Fruit fly (Drosophila melanogaster) whole organism, embryonic: ENCODE measurements around the gene Snx17.

Experiments used
- Adf1 ChIP-seq: fragments of 200-800 bp; sonication (Bioruptor generic); IDR thresholded peaks from 2 replicates; pipeline ENCODE4 v1.3.6; 2022; ENCODE audit warnings: missing biosample characterization, missing genetic modification characterization
- B-H2 ChIP-seq: fragments of 200-800 bp; sonication (Bioruptor generic); optimal IDR thresholded peaks from 2 replicates; lab custom pipeline; 2018; ENCODE audit warnings: missing biosample characterization, mild to moderate bottlenecking, missing genetic modification characterization
- Bdp1 ChIP-seq: fragments of 200-800 bp; sonication (Bioruptor generic); optimal IDR thresholded peaks from 3 replicates; lab custom pipeline; 2016; ENCODE audit warnings: missing biosample characterization, missing genetic modification characterization
- CG10147 ChIP-seq: fragments of 200-800 bp; sonication (Bioruptor generic); optimal IDR thresholded peaks from 2 replicates; lab custom pipeline; 2019; ENCODE audit warnings: missing biosample characterization, mild to moderate bottlenecking, missing genetic modification characterization, moderate library complexity
- CG10959 ChIP-seq: fragments of 200-800 bp; sonication (Bioruptor generic); IDR thresholded peaks from 2 replicates; pipeline ENCODE4 v1.3.6; 2022; ENCODE audit warnings: missing biosample characterization, missing genetic modification characterization
- CG11696 ChIP-seq: fragments of 200-800 bp; sonication (Bioruptor generic); IDR thresholded peaks from 2 replicates; pipeline ENCODE4 v1.3.6; 2022; ENCODE audit warnings: missing biosample characterization, missing genetic modification characterization
- CG13424 ChIP-seq: fragments of 200-800 bp; sonication (Bioruptor generic); optimal IDR thresholded peaks from 2 replicates; lab custom pipeline; 2019; ENCODE audit warnings: missing biosample characterization, mild to moderate bottlenecking, missing genetic modification characterization, moderate library complexity
- CG15479 ChIP-seq: fragments of 200-800 bp; sonication (Bioruptor generic); optimal IDR thresholded peaks from 3 replicates; lab custom pipeline; 2019; ENCODE audit warnings: missing biosample characterization, mild to moderate bottlenecking, missing genetic modification characterization, moderate library complexity
- CG1602 ChIP-seq: fragments of 200-800 bp; sonication (Bioruptor generic); optimal IDR thresholded peaks from 3 replicates; lab custom pipeline; 2016; ENCODE audit warnings: missing biosample characterization, missing genetic modification characterization
- CG16863 ChIP-seq: fragments of 200-800 bp; sonication (Bioruptor generic); optimal IDR thresholded peaks from 3 replicates; lab custom pipeline; 2016; ENCODE audit warnings: missing biosample characterization, missing genetic modification characterization
- CG17612 ChIP-seq: fragments of 200-800 bp; sonication (Bioruptor generic); IDR thresholded peaks from 2 replicates; pipeline ENCODE4 v1.3.6; 2022; ENCODE audit warnings: missing biosample characterization, missing genetic modification characterization
- CG1792 ChIP-seq: fragments of 200-800 bp; sonication (Bioruptor generic); optimal IDR thresholded peaks from 2 replicates; lab custom pipeline; 2016; ENCODE audit warnings: missing biosample characterization, missing genetic modification characterization
- CG2678 ChIP-seq: fragments of 200-800 bp; sonication (Bioruptor generic); optimal IDR thresholded peaks from 3 replicates; lab custom pipeline; 2019; ENCODE audit warnings: missing biosample characterization, mild to moderate bottlenecking, missing genetic modification characterization, moderate library complexity
- CG3065 ChIP-seq: fragments of 200-800 bp; sonication (Bioruptor generic); optimal IDR thresholded peaks from 2 replicates; lab custom pipeline; 2016; ENCODE audit warnings: missing biosample characterization, missing genetic modification characterization
- CG3726 ChIP-seq: fragments of 200-800 bp; sonication (Bioruptor generic); IDR thresholded peaks from 3 replicates; pipeline ENCODE4, ENCODE4 v1.3.6; 2022; ENCODE audit warnings: missing biosample characterization, missing genetic modification characterization
- CG4360 ChIP-seq: fragments of 200-800 bp; sonication (Bioruptor generic); IDR thresholded peaks from 2 replicates; pipeline ENCODE4 v1.3.6; 2022; ENCODE audit warnings: missing biosample characterization, missing genetic modification characterization
- CG4854 ChIP-seq: fragments of 200-800 bp; sonication (Bioruptor generic); optimal IDR thresholded peaks from 2 replicates; lab custom pipeline; 2016; ENCODE audit warnings: missing biosample characterization, missing genetic modification characterization, inconsistent platforms
- CG6689 ChIP-seq: fragments of 200-800 bp; sonication (Bioruptor generic); IDR thresholded peaks from 2 replicates; pipeline ENCODE4 v1.3.6; 2022; ENCODE audit warnings: missing biosample characterization, missing genetic modification characterization
- CG7556 ChIP-seq: fragments of 200-800 bp; sonication (Bioruptor generic); optimal IDR thresholded peaks from 2 replicates; lab custom pipeline; 2017; ENCODE audit warnings: missing biosample characterization, mild to moderate bottlenecking, missing genetic modification characterization
- CG9876 ChIP-seq: fragments of 200-800 bp; sonication (Bioruptor generic); optimal IDR thresholded peaks from 2 replicates; lab custom pipeline; 2016; ENCODE audit warnings: missing biosample characterization, missing genetic modification characterization
- CoRest ChIP-seq: fragments of 200-800 bp; sonication (Bioruptor generic); optimal IDR thresholded peaks from 3 replicates; lab custom pipeline; 2018; ENCODE audit warnings: missing biosample characterization, mild to moderate bottlenecking, missing genetic modification characterization, moderate library complexity
- D ChIP-seq, 2 experiments: fragments of 200-800 bp in 1 of 2; fragments of >200 bp in 1 of 2; sonication (Bioruptor generic) in 1 of 2; optimal IDR thresholded peaks; 2 replicates in 1 of 2; 3 replicates in 1 of 2; lab custom pipeline; 2017; ENCODE audit warnings: mild to moderate bottlenecking in 1 of 2, missing biosample characterization in 1 of 2, missing genetic modification characterization in 1 of 2, missing genetic modification reagents in 1 of 2
- Dad ChIP-seq: fragments of 200-800 bp; sonication (Bioruptor generic); optimal IDR thresholded peaks from 3 replicates; lab custom pipeline; 2016; ENCODE audit warnings: missing biosample characterization, missing genetic modification characterization
- Fer1 ChIP-seq: fragments of 200-800 bp; sonication (Bioruptor generic); optimal IDR thresholded peaks from 2 replicates; lab custom pipeline; 2017; ENCODE audit warnings: missing biosample characterization, mild to moderate bottlenecking, missing genetic modification characterization
- HLH3B ChIP-seq: fragments of 200-800 bp; sonication (Bioruptor generic); IDR thresholded peaks from 2 replicates; pipeline ENCODE4 v1.3.6; 2022; ENCODE audit warnings: missing biosample characterization, missing genetic modification characterization
- HLH4C ChIP-seq: fragments of 200-800 bp; sonication (Bioruptor generic); IDR thresholded peaks from 3 replicates; pipeline ENCODE4 v1.3.6; 2022; ENCODE audit warnings: missing biosample characterization, missing genetic modification characterization; ENCODE audit not compliant: partially characterized antibody
- HmgZ ChIP-seq: fragments of 200-800 bp; sonication (Bioruptor generic); optimal IDR thresholded peaks from 2 replicates; lab custom pipeline; 2018; ENCODE audit warnings: missing biosample characterization, mild to moderate bottlenecking, missing genetic modification characterization
- MESR4 ChIP-seq: fragments of 200-800 bp; sonication (Bioruptor generic); optimal IDR thresholded peaks from 2 replicates; lab custom pipeline; 2018; ENCODE audit warnings: missing biosample characterization, mild to moderate bottlenecking, missing genetic modification characterization, moderate library complexity
- Med ChIP-seq: fragments of 200-800 bp; sonication (Bioruptor generic); peaks from one replicate; lab custom pipeline; 2016; ENCODE audit warnings: missing biosample characterization, missing genetic modification characterization, mild to moderate bottlenecking, inconsistent platforms, moderate library complexity
- Mes4 ChIP-seq: fragments of 200-800 bp; sonication (Bioruptor generic); optimal IDR thresholded peaks from 2 replicates; lab custom pipeline; 2016; ENCODE audit warnings: missing biosample characterization, missing genetic modification characterization
- Rx ChIP-seq: fragments of 200-800 bp; sonication (Bioruptor generic); IDR thresholded peaks from 2 replicates; pipeline ENCODE4 v1.3.6; 2022; ENCODE audit warnings: missing biosample characterization, missing genetic modification characterization
- Trl ChIP-seq, 3 experiments: fragments of >200 bp in 2 of 3; fragments of 200-800 bp in 1 of 3; sonication (Bioruptor generic) in 1 of 3; optimal IDR thresholded peaks; 2 replicates in 1 of 3; 3 replicates in 2 of 3; lab custom pipeline; 2016 to 2017; ENCODE audit warnings: missing biosample characterization in 1 of 3, missing genetic modification characterization in 1 of 3
- Xbp1 ChIP-seq: fragments of 200-800 bp; sonication (Bioruptor generic); optimal IDR thresholded peaks from 3 replicates; lab custom pipeline; 2016; ENCODE audit warnings: missing biosample characterization, mild to moderate bottlenecking, missing genetic modification characterization
- al ChIP-seq: fragments of 200-800 bp; sonication (Bioruptor generic); IDR thresholded peaks from 2 replicates; pipeline ENCODE4 v1.3.6; 2022; ENCODE audit warnings: missing biosample characterization, missing genetic modification characterization
- az2 ChIP-seq: fragments of 200-800 bp; sonication (Bioruptor generic); optimal IDR thresholded peaks from 3 replicates; lab custom pipeline; 2016; ENCODE audit warnings: missing biosample characterization, missing genetic modification characterization
- cad ChIP-seq: fragments of >200 bp; optimal IDR thresholded peaks from 2 replicates; lab custom pipeline; 2017; ENCODE audit warnings: missing biosample characterization, missing genetic modification characterization
- croc ChIP-seq: fragments of 200-800 bp; sonication (Bioruptor generic); conservative IDR thresholded peaks from 3 replicates; pipeline ENCODE4 v1.3.6; 2022; ENCODE audit warnings: missing biosample characterization, missing genetic modification characterization
- dysf ChIP-seq: fragments of 200-800 bp; sonication (Bioruptor generic); IDR thresholded peaks from 3 replicates; pipeline ENCODE4 v1.3.6; 2022; ENCODE audit warnings: missing biosample characterization, missing genetic modification characterization
- ewg ChIP-seq: fragments of 200-800 bp; sonication (Bioruptor generic); optimal IDR thresholded peaks from 3 replicates; lab custom pipeline; 2017; ENCODE audit warnings: mild to moderate bottlenecking, missing biosample characterization, missing genetic modification reagents, missing genetic modification characterization
- fu2 ChIP-seq: fragments of 200-800 bp; sonication (Bioruptor generic); optimal IDR thresholded peaks from 2 replicates; lab custom pipeline; 2016; ENCODE audit warnings: missing biosample characterization, missing genetic modification characterization
- gcm ChIP-seq: fragments of 200-800 bp; sonication (Bioruptor generic); optimal IDR thresholded peaks from 2 replicates; lab custom pipeline; 2019; ENCODE audit warnings: missing biosample characterization, mild to moderate bottlenecking, missing genetic modification characterization, moderate library complexity
- gsb ChIP-seq: fragments of 200-800 bp; sonication (Bioruptor generic); IDR thresholded peaks from 2 replicates; pipeline ENCODE4 v1.3.6; 2022; ENCODE audit warnings: missing biosample characterization, missing genetic modification characterization
- klu ChIP-seq: fragments of 200-800 bp; sonication (Bioruptor generic); IDR thresholded peaks from 2 replicates; pipeline ENCODE4 v1.3.6; 2022; ENCODE audit warnings: missing biosample characterization, missing genetic modification characterization
- prd ChIP-seq, 3 experiments: fragments of >200 bp in 2 of 3; fragments of 200-800 bp in 1 of 3; sonication (Bioruptor generic) in 1 of 3; optimal IDR thresholded peaks in 2 of 3; IDR thresholded peaks in 1 of 3; 2 replicates in 2 of 3; 3 replicates in 1 of 3; pipeline versions ENCODE4 v1.3.6 to Lab custom; 2017 to 2022; ENCODE audit warnings: missing biosample characterization in 1 of 3, missing genetic modification characterization in 1 of 3
- pzg ChIP-seq: fragments of 200-800 bp; sonication (Bioruptor generic); optimal IDR thresholded peaks from 3 replicates; lab custom pipeline; 2018; ENCODE audit warnings: missing biosample characterization, mild to moderate bottlenecking, missing genetic modification characterization, moderate library complexity
- row ChIP-seq: fragments of 200-800 bp; sonication (Bioruptor generic); IDR thresholded peaks from 3 replicates; pipeline ENCODE4 v1.3.6; 2022; ENCODE audit warnings: missing biosample characterization, missing genetic modification characterization
- scrt ChIP-seq: fragments of 200-800 bp; sonication (Bioruptor generic); optimal IDR thresholded peaks from 2 replicates; lab custom pipeline; 2018; ENCODE audit warnings: missing biosample characterization, mild to moderate bottlenecking, missing genetic modification characterization, moderate library complexity
- slbo ChIP-seq: fragments of 200-800 bp; sonication (Bioruptor generic); IDR thresholded peaks from 2 replicates; pipeline ENCODE4 v1.3.6; 2022; ENCODE audit warnings: missing biosample characterization, missing genetic modification characterization
- sob ChIP-seq: fragments of 200-800 bp; sonication (Bioruptor generic); IDR thresholded peaks from 2 replicates; pipeline ENCODE4 v1.3.6; 2022; ENCODE audit warnings: missing biosample characterization, missing genetic modification characterization
- zen ChIP-seq: fragments of 200-800 bp; sonication (Bioruptor generic); optimal IDR thresholded peaks from 3 replicates; lab custom pipeline; 2018; ENCODE audit warnings: missing biosample characterization, mild to moderate bottlenecking, missing genetic modification characterization, moderate library complexity

Gene Snx17

dm6 chr2L:10230455-10230854 is 23.7 kb upstream of the Snx17 start (continued):
- TF ChIP-seq sob (GFP tag; lab: Robert Waterston, UW) (no peak), CG17612 (GFP tag; lab: Robert Waterston, UW) (no peak), CG6689 (no peak), D (optimal IDR thresholded peaks at IDR 0.05; lab: Kevin White, UChicago) (no peak), D (GFP tag; optimal IDR thresholded peaks at IDR 0.05; lab: Kevin White, UChicago) (no peak), CG1792 (GFP tag; lab: Kevin White, UChicago) (no peak), az2 (GFP tag; lab: Kevin White, UChicago) (no peak), Dad (no peak), al (GFP tag; lab: Robert Waterston, UW) (no peak), B-H2 (GFP tag; lab: Kevin White, UChicago) (no peak), prd (optimal IDR thresholded peaks at IDR 0.05; lab: Kevin White, UChicago) (no peak), prd (GFP tag; IDR thresholded peaks at IDR 0.05; lab: Robert Waterston, UW) (no peak), HLH4C (GFP tag; lab: Robert Waterston, UW) (peak; percentile 47; the same call in 1 of the 3 replicates), fu2 (GFP tag; lab: Kevin White, UChicago) (no peak), CoRest (tag; lab: Kevin White, UChicago) (no peak), gsb (GFP tag; lab: Robert Waterston, UW) (no peak), gcm (GFP tag; lab: Kevin White, UChicago) (no peak), Mes4 (GFP tag; lab: Kevin White, UChicago) (no peak), croc (GFP tag; lab: Robert Waterston, UW) (no peak), dysf (GFP tag; lab: Robert Waterston, UW) (no peak), slbo (GFP tag; lab: Robert Waterston, UW) (no peak), HmgZ (no peak), CG7556 (GFP tag; lab: Kevin White, UChicago) (no peak), HLH3B (GFP tag; lab: Robert Waterston, UW) (no peak), scrt (GFP tag; lab: Kevin White, UChicago) (no peak), Bdp1 (no peak), CG10959 (GFP tag; lab: Robert Waterston, UW) (no peak), cad (GFP tag; lab: Kevin White, UChicago) (no peak), CG1602 (no peak), CG3726 (GFP tag; lab: Robert Waterston, UW) (no peak), CG3065 (GFP tag; lab: Kevin White, UChicago) (no peak), zen (tag; lab: Kevin White, UChicago) (no peak), CG15479 (GFP tag; lab: Kevin White, UChicago) (no peak), klu (GFP tag; lab: Robert Waterston, UW) (no peak), CG9876 (GFP tag; lab: Kevin White, UChicago) (no peak), row (peak; percentile 36; the same call in 2 of the 3 replicates), CG16863 (GFP tag; lab: Kevin White, UChicago) (no peak), pzg (GFP tag; lab: Kevin White, UChicago) (peak; percentile 13)

- TF ChIP-seq Med (peak; percentile 76), Adf1 (GFP tag; lab: Robert Waterston, UW) (no peak), CG13424 (tag; lab: Kevin White, UChicago) (peak; percentile 34), Rx (no peak), CG4360 (GFP tag; lab: Robert Waterston, UW) (no peak), Trl (optimal IDR thresholded peaks at IDR 0.05; lab: Kevin White, UChicago) (no peak), Trl (GFP tag; optimal IDR thresholded peaks at IDR 0.05; lab: Kevin White, UChicago) (no peak), Fer1 (GFP tag; lab: Kevin White, UChicago) (no peak), CG4854 (no peak), ewg (no peak), al (GFP tag; lab: Robert Waterston, UW) (no peak), MESR4 (GFP tag; lab: Kevin White, UChicago) (peak; percentile 46), CG11696 (GFP tag; lab: Robert Waterston, UW) (no peak), CG2678 (tag; lab: Kevin White, UChicago) (no peak), CG10147 (GFP tag; lab: Kevin White, UChicago) (no peak), Xbp1 (GFP tag; lab: Kevin White, UChicago) (peak; percentile 48)
Measured at dm6 chr2L:10226724-10227407, 20.1 kb upstream of the Snx17 start, which contains the start of gene CG5708. TSS of gene CG5708 (minus strand) at chr2L:10226808.
